Worm (Caenorhabditis elegans): ENCODE results near the gene T06A1.5.

The T06A1.5 gene

DNA sequence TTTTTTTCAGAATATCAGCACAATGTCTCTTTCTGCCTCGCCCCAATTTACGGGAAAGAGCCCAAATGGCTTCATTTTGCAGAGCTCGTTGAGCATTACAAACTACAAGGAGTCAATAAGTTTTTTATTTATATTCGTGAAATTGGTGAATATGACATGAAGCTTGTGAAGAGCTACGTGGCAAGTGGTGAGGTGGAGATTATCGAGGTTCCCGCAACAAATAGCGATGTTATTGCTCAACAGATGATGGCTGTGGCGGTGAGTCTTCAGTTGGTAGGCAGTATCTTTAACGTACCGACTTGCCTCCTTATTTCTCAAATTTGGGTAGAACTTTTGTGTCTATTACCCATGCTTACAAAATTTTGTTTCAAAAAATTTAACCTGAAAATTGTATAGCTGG, 1.4 kb downstream of the T06A1.5 start:
- TF ChIP-seq tbx-37 (GFP tag; conservative IDR thresholded peaks at IDR 0.05) (no peak), pes-1 (GFP tag; IDR thresholded peaks at IDR 0.05) (no peak), aly-1 (tag; optimal IDR thresholded peaks at IDR 0.05) (no peak)

DNA sequence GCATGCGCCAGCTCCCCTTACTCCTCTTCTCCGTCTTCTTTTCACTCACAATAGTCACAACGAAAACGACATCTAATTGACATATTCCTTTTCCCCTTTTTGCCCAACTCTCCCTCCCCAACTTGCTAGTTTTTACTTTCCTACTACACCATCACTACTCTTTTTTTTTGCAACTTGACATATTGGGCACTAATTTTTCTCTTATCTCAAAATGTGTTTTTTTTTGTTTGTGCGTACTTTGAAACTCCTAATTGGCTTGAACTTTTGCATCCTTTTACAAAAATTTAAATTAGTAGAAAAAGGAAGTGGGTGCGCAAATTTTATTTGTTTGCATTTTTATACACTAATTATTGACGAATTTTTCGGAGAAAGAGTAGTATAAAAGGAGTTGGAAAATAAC, 8.5 kb downstream of the T06A1.5 start:
- TF ChIP-seq pes-1 (GFP tag; IDR thresholded peaks at IDR 0.05) (no peak), tra-4 (tag; optimal IDR thresholded peaks at IDR 0.05) (no peak), aly-1 (tag; optimal IDR thresholded peaks at IDR 0.05) (no peak), flt-1 (GFP tag; IDR thresholded peaks at IDR 0.05) (no peak), scrt-1 (GFP tag; IDR thresholded peaks at IDR 0.05) (no peak), hnd-1 (tag; optimal IDR thresholded peaks at IDR 0.05) (no peak), ceh-13 (GFP tag; optimal IDR thresholded peaks at IDR 0.05) (no peak), hmbx-1 (tag; optimal IDR thresholded peaks at IDR 0.05) (no peak), tbx-11 (GFP tag; IDR thresholded peaks at IDR 0.05) (no peak), tbx-37 (GFP tag; conservative IDR thresholded peaks at IDR 0.05) (no peak), B0310.2 (tag; optimal IDR thresholded peaks at IDR 0.05) (no peak), sea-1 (GFP tag; conservative IDR thresholded peaks at IDR 0.05) (no peak), ceh-36 (tag; optimal IDR thresholded peaks at IDR 0.05) (no peak), F13C5.2 (tag; optimal IDR thresholded peaks at IDR 0.05) (no peak), ets-7 (tag; optimal IDR thresholded peaks at IDR 0.05) (no peak), hmg-4 (GFP tag; optimal IDR thresholded peaks at IDR 0.05) (no peak), ama-1 (optimal IDR thresholded peaks at IDR 0.05) (no peak)

DNA sequence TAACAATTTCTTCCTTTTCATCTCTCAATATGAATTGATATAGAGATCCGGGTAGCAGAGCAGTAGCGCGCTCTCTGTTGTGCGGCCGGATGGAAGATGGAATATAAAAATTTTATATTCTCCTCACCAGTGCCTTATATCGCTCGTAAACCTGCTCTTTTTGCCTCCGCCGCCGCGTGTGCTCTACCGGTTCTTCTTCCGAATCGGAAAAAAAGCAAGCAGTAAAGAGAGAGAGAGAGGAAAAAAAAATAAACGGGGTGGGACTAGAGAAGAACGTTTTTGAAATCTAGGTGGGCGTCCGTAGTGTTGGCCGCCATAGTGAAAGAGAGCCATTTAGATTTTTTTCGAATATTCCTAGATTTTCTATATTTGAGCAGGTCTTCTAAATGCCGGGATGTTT, 10.9 kb downstream of the T06A1.5 start, which contains the start of gene glb-25:
Gene glb-25, plus strand, starts transcription at position 301 of the 400 bp plus-strand sequence.
- TF ChIP-seq B0310.2 (tag; optimal IDR thresholded peaks at IDR 0.05) (no peak), hmbx-1 (tag; optimal IDR thresholded peaks at IDR 0.05) (no peak), F13C5.2 (tag; optimal IDR thresholded peaks at IDR 0.05) (no peak), ceh-36 (tag; optimal IDR thresholded peaks at IDR 0.05) (no peak), tra-4 (tag; optimal IDR thresholded peaks at IDR 0.05) (no peak), hmg-4 (GFP tag; optimal IDR thresholded peaks at IDR 0.05) (no peak), tbx-11 (GFP tag; IDR thresholded peaks at IDR 0.05) (no peak), flt-1 (GFP tag; IDR thresholded peaks at IDR 0.05) (no peak), sea-1 (GFP tag; conservative IDR thresholded peaks at IDR 0.05) (no peak)

DNA sequence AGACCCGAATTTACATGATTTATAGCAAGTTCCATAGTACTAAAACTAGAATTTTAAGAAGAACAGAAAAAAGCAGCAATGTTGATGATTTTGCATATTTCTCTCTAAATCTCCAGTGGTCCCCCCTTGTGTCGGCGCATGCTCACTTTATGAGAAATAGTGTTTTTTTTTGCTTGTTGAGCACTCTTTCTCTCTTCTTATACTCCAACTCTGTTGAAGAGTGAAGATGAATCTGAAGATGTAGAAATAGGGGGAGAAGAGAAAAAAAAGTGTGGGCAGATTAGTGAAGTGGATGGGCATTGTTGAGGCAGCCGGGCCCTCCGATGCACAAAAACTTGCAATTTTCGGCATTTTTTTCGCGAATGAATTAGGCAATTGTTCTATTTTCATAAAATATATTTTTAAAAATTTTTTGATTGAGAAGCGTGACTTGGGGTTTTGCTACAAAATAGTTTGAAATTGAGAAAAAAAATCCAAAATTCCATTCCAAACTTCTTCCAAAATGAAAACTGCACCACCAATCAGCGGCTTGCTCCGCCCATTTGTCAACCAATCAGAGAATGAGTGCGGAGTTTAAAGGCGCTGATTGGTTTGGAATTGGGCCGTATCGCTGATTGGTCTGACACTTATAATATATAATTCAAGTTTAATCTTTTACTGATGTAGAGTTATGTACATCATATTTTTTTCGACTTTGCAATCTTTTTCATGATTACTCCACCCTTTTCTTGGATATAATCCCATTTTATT, 13.6 kb downstream of the T06A1.5 start:
- TF ChIP-seq F13C5.2 (tag; optimal IDR thresholded peaks at IDR 0.05), result no peak
- no peak for TF ChIP-seq sea-1 (GFP tag; conservative IDR thresholded peaks at IDR 0.05)
- no peak for TF ChIP-seq ceh-36 (tag; optimal IDR thresholded peaks at IDR 0.05)
- TF ChIP-seq scrt-1 (GFP tag; IDR thresholded peaks at IDR 0.05), result no peak
- no peak for TF ChIP-seq hmbx-1 (tag; optimal IDR thresholded peaks at IDR 0.05)
- no peak for TF ChIP-seq hnd-1 (tag; optimal IDR thresholded peaks at IDR 0.05)
- TF ChIP-seq hmg-4 (GFP tag; optimal IDR thresholded peaks at IDR 0.05), result no peak
- TF ChIP-seq ets-7 (tag; optimal IDR thresholded peaks at IDR 0.05), result no peak
- no peak for TF ChIP-seq ceh-13 (GFP tag; optimal IDR thresholded peaks at IDR 0.05)
- TF ChIP-seq tbx-37 (GFP tag; conservative IDR thresholded peaks at IDR 0.05), result no peak
- no peak for TF ChIP-seq B0310.2 (tag; optimal IDR thresholded peaks at IDR 0.05)
- no peak for TF ChIP-seq ama-1 (optimal IDR thresholded peaks at IDR 0.05)
- no peak for TF ChIP-seq aly-1 (tag; optimal IDR thresholded peaks at IDR 0.05)
- TF ChIP-seq tra-4 (tag; optimal IDR thresholded peaks at IDR 0.05), result no peak
- TF ChIP-seq pes-1 (GFP tag; IDR thresholded peaks at IDR 0.05), result no peak
- TF ChIP-seq flt-1 (GFP tag; IDR thresholded peaks at IDR 0.05), result no peak
- TF ChIP-seq tbx-11 (GFP tag; IDR thresholded peaks at IDR 0.05), result no peak

DNA sequence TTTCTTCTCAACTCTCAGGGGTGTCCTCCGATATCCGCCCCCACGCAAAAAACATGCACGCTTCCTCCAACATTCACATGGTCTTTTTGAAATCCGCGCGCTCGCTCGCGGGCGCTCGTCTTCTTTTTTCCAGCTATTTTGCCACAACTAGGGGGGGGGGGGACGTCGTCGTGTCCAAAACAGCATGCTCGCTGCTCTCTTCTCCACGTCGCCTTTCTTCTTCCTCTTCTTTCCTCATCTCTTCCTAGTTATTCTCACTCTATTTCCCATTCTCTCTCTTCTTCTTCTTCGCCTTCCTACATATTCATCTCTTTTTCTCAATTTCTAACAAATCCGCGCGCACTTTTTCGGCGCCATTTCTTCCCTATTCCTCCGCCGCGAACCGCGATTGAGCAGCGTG, 16.4 kb downstream of the T06A1.5 start:
- TF ChIP-seq ama-1 (optimal IDR thresholded peaks at IDR 0.05), result no peak
- no peak for TF ChIP-seq hnd-1 (tag; optimal IDR thresholded peaks at IDR 0.05)
- no peak for TF ChIP-seq scrt-1 (GFP tag; IDR thresholded peaks at IDR 0.05)
- TF ChIP-seq ceh-36 (tag; optimal IDR thresholded peaks at IDR 0.05), result no peak
- TF ChIP-seq B0310.2 (tag; optimal IDR thresholded peaks at IDR 0.05), result no peak
- no peak for TF ChIP-seq pes-1 (GFP tag; IDR thresholded peaks at IDR 0.05)
- TF ChIP-seq ets-7 (tag; optimal IDR thresholded peaks at IDR 0.05), result no peak
- no peak for TF ChIP-seq F13C5.2 (tag; optimal IDR thresholded peaks at IDR 0.05)
- TF ChIP-seq aly-1 (tag; optimal IDR thresholded peaks at IDR 0.05), result no peak
- no peak for TF ChIP-seq tra-4 (tag; optimal IDR thresholded peaks at IDR 0.05)
- no peak for TF ChIP-seq tbx-37 (GFP tag; conservative IDR thresholded peaks at IDR 0.05)
- TF ChIP-seq tbx-11 (GFP tag; IDR thresholded peaks at IDR 0.05), result no peak
- no peak for TF ChIP-seq sea-1 (GFP tag; conservative IDR thresholded peaks at IDR 0.05)
- no peak for TF ChIP-seq hmbx-1 (tag; optimal IDR thresholded peaks at IDR 0.05)
- no peak for TF ChIP-seq hmg-4 (GFP tag; optimal IDR thresholded peaks at IDR 0.05)
- TF ChIP-seq ceh-13 (GFP tag; optimal IDR thresholded peaks at IDR 0.05), result no peak
- TF ChIP-seq flt-1 (GFP tag; IDR thresholded peaks at IDR 0.05), result no peak

DNA sequence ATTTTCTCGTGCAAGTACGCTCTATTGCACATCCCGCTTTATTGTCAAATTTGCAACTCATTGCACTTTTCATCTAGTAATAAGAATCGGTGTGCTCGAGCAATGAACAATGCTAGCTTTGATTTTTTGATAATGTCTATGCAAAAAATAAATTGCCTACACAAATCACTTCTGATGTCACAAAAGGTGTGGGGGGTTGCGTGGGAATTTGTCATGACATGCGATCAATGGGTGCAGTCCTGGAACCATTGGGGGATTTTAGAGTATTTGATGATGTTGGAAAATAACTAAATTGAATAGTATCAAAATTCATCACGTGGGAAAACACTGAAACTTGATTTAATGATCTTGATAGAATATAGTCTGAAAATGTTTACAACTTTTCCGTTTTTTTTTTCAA, 18.9 kb downstream of the T06A1.5 start:
- TF ChIP-seq ets-7 (tag; optimal IDR thresholded peaks at IDR 0.05) (no peak), ceh-13 (GFP tag; optimal IDR thresholded peaks at IDR 0.05) (no peak), hnd-1 (tag; optimal IDR thresholded peaks at IDR 0.05) (no peak), tbx-11 (GFP tag; IDR thresholded peaks at IDR 0.05) (no peak)

DNA sequence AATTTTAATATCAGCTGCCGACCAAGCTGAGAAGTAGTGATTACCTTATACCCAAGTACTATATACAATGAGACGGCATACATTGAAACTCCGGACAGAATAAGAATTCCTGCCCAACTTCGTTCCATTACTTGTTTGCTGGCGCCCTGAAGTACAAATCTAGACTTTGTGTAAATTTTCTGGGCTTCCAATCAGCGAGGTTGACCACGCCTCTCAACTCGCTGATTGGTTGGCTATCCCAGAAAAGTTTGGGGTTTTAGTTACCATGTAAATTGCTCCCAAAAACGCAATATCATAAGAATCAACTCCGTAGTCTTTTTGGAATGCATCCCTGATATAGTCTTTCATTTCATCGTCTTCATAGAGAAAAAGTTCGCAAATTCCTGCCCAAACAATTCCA, 28.2 kb downstream of the T06A1.5 start:
- TF ChIP-seq scrt-1 (GFP tag; IDR thresholded peaks at IDR 0.05) (no peak), F13C5.2 (tag; optimal IDR thresholded peaks at IDR 0.05) (no peak), ets-7 (tag; optimal IDR thresholded peaks at IDR 0.05) (no peak), B0310.2 (tag; optimal IDR thresholded peaks at IDR 0.05) (no peak), ceh-36 (tag; optimal IDR thresholded peaks at IDR 0.05) (no peak), ama-1 (optimal IDR thresholded peaks at IDR 0.05) (no peak), tbx-37 (GFP tag; conservative IDR thresholded peaks at IDR 0.05) (no peak), flt-1 (GFP tag; IDR thresholded peaks at IDR 0.05) (no peak), sea-1 (GFP tag; conservative IDR thresholded peaks at IDR 0.05) (no peak)

Data from whole organism, early embryonic.